Worm (Caenorhabditis elegans): ENCODE measurements around the gene pmp-2.
A peak's percentile ranks its signal among the peaks of the same experiment; 100 is the strongest.

Gene pmp-2

DNA sequence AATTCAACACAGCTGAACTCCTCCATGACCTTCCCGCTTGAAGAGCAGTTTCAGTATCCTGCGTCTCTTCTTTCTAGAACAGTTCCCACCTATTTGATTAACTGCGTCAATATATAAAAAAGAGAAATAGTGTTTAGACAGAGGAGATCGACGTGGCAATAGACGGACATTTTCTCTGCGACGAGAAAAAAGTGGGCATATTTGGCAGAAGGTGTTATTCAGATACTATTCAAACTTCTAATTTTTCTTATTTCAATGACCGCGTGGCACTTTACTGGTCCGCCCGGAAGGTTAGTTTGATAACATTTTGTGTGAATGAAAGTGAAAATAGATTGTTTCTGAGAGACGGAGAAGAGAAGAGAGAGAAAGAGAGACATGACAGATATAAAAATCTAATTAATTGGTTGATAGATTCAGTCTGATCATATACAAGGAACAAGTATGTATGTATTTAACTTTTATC is 39.7 kb downstream of the pmp-2 start, which contains the start of gene tbc-6 (continued):
- TF ChIP-seq gei-8 (GFP tag; optimal IDR thresholded peaks at IDR 0.05): no peak
- TF ChIP-seq D1046.2 (GFP tag; IDR thresholded peaks at IDR 0.05): no peak
- no peak for TF ChIP-seq spr-3 (GFP tag; optimal IDR thresholded peaks at IDR 0.05)
- no peak for TF ChIP-seq dmd-8 (GFP tag; IDR thresholded peaks at IDR 0.05)
- TF ChIP-seq hmg-1.1 (GFP tag; IDR thresholded peaks at IDR 0.05): 0 out of 2 replicates have a peak, but pooled peaks have one; percentile 24
- TF ChIP-seq ama-1 (optimal IDR thresholded peaks at IDR 0.05): peak; percentile 36
- TF ChIP-seq lin-39 (tag; optimal IDR thresholded peaks at IDR 0.05): no peak
- no peak for TF ChIP-seq vab-7 (GFP tag; IDR thresholded peaks at IDR 0.05)
- no peak for TF ChIP-seq ceh-44 (GFP tag; IDR thresholded peaks at IDR 0.05)
- TF ChIP-seq R02D3.7 (tag; optimal IDR thresholded peaks at IDR 0.05): no peak
- TF ChIP-seq nhr-41 (GFP tag; IDR thresholded peaks at IDR 0.05): no peak
- TF ChIP-seq hlh-30 (tag; optimal IDR thresholded peaks at IDR 0.05; ENCODE audit: insufficient read depth): peak; percentile 40
- TF ChIP-seq mep-1 (tag; optimal IDR thresholded peaks at IDR 0.05): peak; percentile 53
- TF ChIP-seq F26F4.8 (GFP tag; conservative IDR thresholded peaks at IDR 0.05): no peak
- TF ChIP-seq nhr-25 (tag; optimal IDR thresholded peaks at IDR 0.05; ENCODE audit: borderline replicate concordance, insufficient read depth): no peak
- no peak for TF ChIP-seq unc-39 (tag; optimal IDR thresholded peaks at IDR 0.05)
- TF ChIP-seq madf-5 (GFP tag; IDR thresholded peaks at IDR 0.05): no peak
- TF ChIP-seq ceh-82 (tag; optimal IDR thresholded peaks at IDR 0.05): no peak
- no peak for TF ChIP-seq nhr-42 (GFP tag; IDR thresholded peaks at IDR 0.05)
- no peak for TF ChIP-seq saeg-2 (GFP tag; IDR thresholded peaks at IDR 0.05)
- peak; percentile 71 for TF ChIP-seq mxl-3 (GFP tag; optimal IDR thresholded peaks at IDR 0.05)
- TF ChIP-seq Y75B8A.6 (GFP tag; IDR thresholded peaks at IDR 0.05): no peak
- no peak for TF ChIP-seq tra-1 (GFP tag; IDR thresholded peaks at IDR 0.05)
- TF ChIP-seq attf-4 (tag; optimal IDR thresholded peaks at IDR 0.05): peak; percentile 44
- no peak for TF ChIP-seq ceh-32 (tag; optimal IDR thresholded peaks at IDR 0.05; ENCODE audit: poor library complexity)
- no peak for TF ChIP-seq lim-7 (GFP tag; IDR thresholded peaks at IDR 0.05)
- TF ChIP-seq F10B5.3 (tag; optimal IDR thresholded peaks at IDR 0.05): no peak
- no peak for TF ChIP-seq set-16 (GFP tag; IDR thresholded peaks at IDR 0.05)
- TF ChIP-seq hif-1 (tag; optimal IDR thresholded peaks at IDR 0.05): no peak
- TF ChIP-seq Y5F2A.4 (GFP tag; optimal IDR thresholded peaks at IDR 0.05): no peak
- no peak for TF ChIP-seq ZK337.2 (GFP tag; IDR thresholded peaks at IDR 0.05)
- TF ChIP-seq snpc-4 (tag; optimal IDR thresholded peaks at IDR 0.05): no peak
- TF ChIP-seq ZK546.5 (tag; optimal IDR thresholded peaks at IDR 0.05): no peak
- TF ChIP-seq nhr-6 (tag; optimal IDR thresholded peaks at IDR 0.05): peak; percentile 26
- TF ChIP-seq lin-13 (GFP tag; optimal IDR thresholded peaks at IDR 0.05): no peak
- TF ChIP-seq F37D6.2 (tag; optimal IDR thresholded peaks at IDR 0.05): no peak
- no peak for TF ChIP-seq unc-130 (GFP tag; optimal IDR thresholded peaks at IDR 0.05)
- TF ChIP-seq zfp-3 (GFP tag; conservative IDR thresholded peaks at IDR 0.05): no peak
- TF ChIP-seq tag-97 (GFP tag; IDR thresholded peaks at IDR 0.05): no peak
- TF ChIP-seq cey-2 (tag; optimal IDR thresholded peaks at IDR 0.05; ENCODE audit: borderline replicate concordance, insufficient read depth): peak; percentile 59
- no peak for TF ChIP-seq daf-16 (GFP tag; optimal IDR thresholded peaks at IDR 0.05)
- peak; percentile 23 for TF ChIP-seq daf-16 (tag; optimal IDR thresholded peaks at IDR 0.05)
- TF ChIP-seq jun-1 (tag; optimal IDR thresholded peaks at IDR 0.05): no peak
- TF ChIP-seq hlh-11 (tag; optimal IDR thresholded peaks at IDR 0.05): peak; percentile 77
- peak; percentile 54 for TF ChIP-seq dve-1 (tag; optimal IDR thresholded peaks at IDR 0.05; ENCODE audit: insufficient read depth)
- TF ChIP-seq egl-27 (tag; optimal IDR thresholded peaks at IDR 0.05): no peak
- no peak for TF ChIP-seq ztf-7 (tag; optimal IDR thresholded peaks at IDR 0.05)
- no peak for TF ChIP-seq zag-1 (tag; optimal IDR thresholded peaks at IDR 0.05)
- no peak for TF ChIP-seq mdt-29 (GFP tag; IDR thresholded peaks at IDR 0.05)
- no peak for TF ChIP-seq zip-2 (tag; optimal IDR thresholded peaks at IDR 0.05)
- TF ChIP-seq nhr-102 (tag; optimal IDR thresholded peaks at IDR 0.05): no peak
- TF ChIP-seq Y48G9A.11 (GFP tag; IDR thresholded peaks at IDR 0.05): no peak

Measured in whole organism, L4 larva.